Fruit fly (Drosophila melanogaster): ENCODE data around the gene Scamp.

Gene Scamp

dm6 chrX:15401861-15402260, 47.8 kb downstream of the Scamp start:
- TF ChIP-seq Eip78C (GFP tag) (no peak), esn (GFP tag; optimal IDR thresholded peaks at IDR 0.05) (no peak), CG8119 (GFP tag; IDR thresholded peaks at IDR 0.05) (no peak), OdsH (GFP tag; optimal IDR thresholded peaks at IDR 0.05) (no peak), pdm3 (GFP tag; optimal IDR thresholded peaks at IDR 0.05) (no peak), dac (GFP tag; optimal IDR thresholded peaks at IDR 0.05) (no peak), CG6854 (GFP tag; optimal IDR thresholded peaks at IDR 0.05) (no peak), Eip75B (GFP tag; optimal IDR thresholded peaks at IDR 0.05) (no peak)

Measured in whole organism, prepupa.